Worm (Caenorhabditis elegans) whole organism, mixed stage, embryonic: ENCODE data around the gene F08F1.3.

Experiments
- M03D4.4 ChIP-seq: sonication (generic microtip); optimal IDR thresholded peaks from 2 replicates; lab custom pipeline; 2017; ENCODE audit warnings: mild to moderate bottlenecking, missing genetic modification characterization, missing compliant biosample characterization
- bed-3 ChIP-seq: fragments of 200-800 bp; sonication (Bioruptor generic); optimal IDR thresholded peaks from 3 replicates; lab custom pipeline; 2018; ENCODE audit warnings: mild to moderate bottlenecking, missing genetic modification characterization, moderate library complexity, missing compliant biosample characterization
- blmp-1 ChIP-seq: fragments of 150-350 bp; optimal IDR thresholded peaks from 2 replicates; lab custom pipeline; 2014; ENCODE audit warnings: missing biosample characterization, missing genetic modification characterization
- ceh-39 ChIP-seq: fragments of 150-350 bp; optimal IDR thresholded peaks from 2 replicates; lab custom pipeline; 2014; ENCODE audit warnings: missing biosample characterization, missing genetic modification characterization
- ceh-43 ChIP-seq: fragments of 200-800 bp; sonication (Bioruptor generic); optimal IDR thresholded peaks from 2 replicates; lab custom pipeline; 2018; ENCODE audit warnings: mild to moderate bottlenecking, missing genetic modification characterization, moderate library complexity, missing compliant biosample characterization
- ces-1 ChIP-seq: fragments of 150-350 bp; optimal IDR thresholded peaks from 2 replicates; lab custom pipeline; 2014; ENCODE audit warnings: missing biosample characterization, missing genetic modification reagents, missing genetic modification characterization
- cnd-1 ChIP-seq: fragments of 200-800 bp; sonication (Bioruptor generic); optimal IDR thresholded peaks from 2 replicates; lab custom pipeline; 2018; ENCODE audit warnings: mild to moderate bottlenecking, missing genetic modification characterization, missing compliant biosample characterization
- drap-1 ChIP-seq: fragments of 200-800 bp; sonication (Bioruptor generic); optimal IDR thresholded peaks from 3 replicates; lab custom pipeline; 2018; ENCODE audit warnings: mild to moderate bottlenecking, missing genetic modification characterization, missing compliant biosample characterization
- elt-1 ChIP-seq: sonication (generic microtip); optimal IDR thresholded peaks from 2 replicates; lab custom pipeline; 2017; ENCODE audit warnings: missing genetic modification characterization, mild to moderate bottlenecking, missing compliant biosample characterization, antibody characterized with exemption, moderate library complexity, borderline replicate concordance; ENCODE audit not compliant: insufficient read depth
- elt-3 ChIP-seq: fragments of 150-350 bp; optimal IDR thresholded peaks from 2 replicates; lab custom pipeline; 2014; ENCODE audit warnings: missing biosample characterization, missing genetic modification characterization
- flh-1 ChIP-seq: fragments of 200-800 bp; sonication (Bioruptor generic); optimal IDR thresholded peaks from 2 replicates; lab custom pipeline; 2018; ENCODE audit warnings: mild to moderate bottlenecking, missing genetic modification characterization, moderate library complexity, missing compliant biosample characterization
- ham-2 ChIP-seq: fragments of 200-800 bp; sonication (Bioruptor generic); optimal IDR thresholded peaks from 2 replicates; lab custom pipeline; 2018; ENCODE audit warnings: mild to moderate bottlenecking, missing genetic modification characterization, missing compliant biosample characterization
- hlh-1 ChIP-seq: fragments of 150-350 bp; optimal IDR thresholded peaks from 2 replicates; lab custom pipeline; 2014; ENCODE audit warnings: missing biosample characterization, missing genetic modification reagents, missing genetic modification characterization
- lin-13 ChIP-seq: fragments of 150-350 bp; optimal IDR thresholded peaks from 2 replicates; lab custom pipeline; 2014; ENCODE audit warnings: missing biosample characterization, missing genetic modification characterization
- lin-32 ChIP-seq: fragments of 200-800 bp; sonication (Bioruptor generic); optimal IDR thresholded peaks from 2 replicates; lab custom pipeline; 2018; ENCODE audit warnings: mild to moderate bottlenecking, missing genetic modification characterization, missing compliant biosample characterization
- lsy-2 ChIP-seq: fragments of 150-350 bp; optimal IDR thresholded peaks from 2 replicates; lab custom pipeline; 2014; ENCODE audit warnings: missing biosample characterization, missing genetic modification characterization
- mab-5 ChIP-seq: fragments of 150-350 bp; optimal IDR thresholded peaks from 2 replicates; lab custom pipeline; 2014; ENCODE audit warnings: missing biosample characterization, missing genetic modification characterization
- mep-1 ChIP-seq: fragments of 150-350 bp; optimal IDR thresholded peaks from 2 replicates; lab custom pipeline; 2017; ENCODE audit warnings: missing biosample characterization, missing genetic modification reagents, missing genetic modification characterization, inconsistent platforms
- mls-2 ChIP-seq: sonication (generic microtip); optimal IDR thresholded peaks from 2 replicates; lab custom pipeline; 2016; ENCODE audit warnings: mild to moderate bottlenecking, missing genetic modification characterization, moderate library complexity, missing compliant biosample characterization
- nhr-12 ChIP-seq: fragments of 150-350 bp; optimal IDR thresholded peaks from 2 replicates; lab custom pipeline; 2014; ENCODE audit warnings: missing biosample characterization, missing genetic modification characterization
- nhr-2 ChIP-seq: fragments of 150-350 bp; optimal IDR thresholded peaks from 2 replicates; lab custom pipeline; 2014; ENCODE audit warnings: missing biosample characterization, missing genetic modification characterization
- nhr-237 ChIP-seq: fragments of 150-350 bp; optimal IDR thresholded peaks from 2 replicates; lab custom pipeline; 2014; ENCODE audit warnings: missing biosample characterization, missing genetic modification characterization
- nhr-28 ChIP-seq: fragments of 150-350 bp; optimal IDR thresholded peaks from 2 replicates; lab custom pipeline; 2014; ENCODE audit warnings: missing biosample characterization, missing genetic modification characterization
- pha-4 ChIP-seq: fragments of 150-350 bp; optimal IDR thresholded peaks from 2 replicates; lab custom pipeline; 2018; ENCODE audit warnings: missing biosample characterization, missing genetic modification reagents, missing genetic modification characterization
- sem-2 ChIP-seq: fragments of 200-800 bp; sonication (Bioruptor generic); optimal IDR thresholded peaks from 2 replicates; lab custom pipeline; 2018; ENCODE audit warnings: mild to moderate bottlenecking, missing genetic modification characterization, missing compliant biosample characterization
- snpc-4 ChIP-seq: fragments of 150-350 bp; optimal IDR thresholded peaks from 2 replicates; lab custom pipeline; 2014; ENCODE audit warnings: missing biosample characterization, missing genetic modification characterization
- sptf-1 ChIP-seq: sonication (generic microtip); optimal IDR thresholded peaks from 2 replicates; lab custom pipeline; 2017; ENCODE audit warnings: mild to moderate bottlenecking, missing genetic modification characterization, moderate library complexity, missing compliant biosample characterization
- tbx-8 ChIP-seq: fragments of 200-800 bp; sonication (Bioruptor generic); optimal IDR thresholded peaks from 2 replicates; lab custom pipeline; 2018; ENCODE audit warnings: mild to moderate bottlenecking, missing genetic modification characterization, moderate library complexity, missing compliant biosample characterization
- unc-120 ChIP-seq: sonication (generic microtip); optimal IDR thresholded peaks from 2 replicates; lab custom pipeline; 2017; ENCODE audit warnings: missing genetic modification characterization, missing compliant biosample characterization; ENCODE audit not compliant: poor library complexity, severe bottlenecking
- unc-39 ChIP-seq: fragments of 150-350 bp; optimal IDR thresholded peaks from 2 replicates; lab custom pipeline; 2014; ENCODE audit warnings: missing biosample characterization, missing genetic modification characterization
- unc-62 ChIP-seq: fragments of 150-350 bp; optimal IDR thresholded peaks from 2 replicates; lab custom pipeline; 2014; ENCODE audit warnings: missing biosample characterization, missing genetic modification reagents, missing genetic modification characterization
- zip-8 ChIP-seq: fragments of 150-350 bp; optimal IDR thresholded peaks from 2 replicates; lab custom pipeline; 2014; ENCODE audit warnings: missing biosample characterization, missing genetic modification characterization
- ztf-11 ChIP-seq: fragments of 150-350 bp; optimal IDR thresholded peaks from 2 replicates; lab custom pipeline; 2014; ENCODE audit warnings: missing biosample characterization, missing genetic modification characterization

The F08F1.3 gene

DNA sequence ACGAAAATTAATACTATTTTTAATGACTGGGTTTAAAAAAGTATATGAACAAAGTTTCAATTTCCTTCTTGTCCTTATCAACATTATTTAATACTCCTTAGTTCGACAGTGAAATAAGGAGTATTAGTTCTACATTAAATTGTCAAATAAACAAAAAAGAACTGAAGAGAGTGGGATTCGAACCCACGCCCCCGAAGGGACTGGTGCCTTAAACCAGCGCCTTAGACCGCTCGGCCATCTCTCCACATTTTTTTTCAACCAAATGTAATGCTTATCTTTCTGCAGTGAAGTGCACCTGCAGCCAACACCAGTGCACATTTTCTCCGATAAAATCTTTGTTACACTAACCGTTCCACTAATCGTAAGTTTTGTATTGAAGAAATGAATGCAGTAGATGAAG, 9.4 kb upstream of the F08F1.3 start:
- no peak for TF ChIP-seq drap-1 (GFP tag; lab: Kevin White, UChicago)
- TF ChIP-seq M03D4.4: no peak
- TF ChIP-seq unc-39 (tag; lab: Kevin White, UChicago): no peak
- TF ChIP-seq tbx-8: no peak
- no peak for TF ChIP-seq nhr-2
- TF ChIP-seq unc-62 (GFP tag; lab: Kevin White, UChicago): no peak
- TF ChIP-seq elt-1 (tag; lab: Kevin White, UChicago): no peak
- TF ChIP-seq lin-13 (tag; lab: Kevin White, UChicago): no peak
- no peak for TF ChIP-seq nhr-12 (tag; lab: Kevin White, UChicago)
- no peak for TF ChIP-seq mls-2 (tag; lab: Kevin White, UChicago)
- no peak for TF ChIP-seq elt-3 (tag; lab: Kevin White, UChicago)
- TF ChIP-seq flh-1: no peak
- no peak for TF ChIP-seq hlh-1 (tag; lab: Kevin White, UChicago)
- no peak for TF ChIP-seq bed-3 (GFP tag; lab: Kevin White, UChicago)
- TF ChIP-seq cnd-1 (tag; lab: Kevin White, UChicago): no peak

- TF ChIP-seq mab-5 (tag; lab: Kevin White, UChicago): no peak
- TF ChIP-seq ceh-43 (GFP tag; lab: Kevin White, UChicago): no peak
- TF ChIP-seq unc-120 (tag; lab: Kevin White, UChicago): no peak
- TF ChIP-seq lin-13 (tag; lab: Kevin White, UChicago): no peak
- no peak for TF ChIP-seq nhr-237 (tag; lab: Kevin White, UChicago)
- TF ChIP-seq elt-1 (tag; lab: Kevin White, UChicago): no peak
- TF ChIP-seq tbx-8: no peak
- TF ChIP-seq ztf-11: no peak
- no peak for TF ChIP-seq lsy-2 (tag; lab: Kevin White, UChicago)
- TF ChIP-seq drap-1 (GFP tag; lab: Kevin White, UChicago): no peak
- no peak for TF ChIP-seq ham-2 (GFP tag; lab: Kevin White, UChicago)
- no peak for TF ChIP-seq snpc-4 (tag; lab: Kevin White, UChicago)
- TF ChIP-seq lin-32 (GFP tag; lab: Kevin White, UChicago): no peak
- TF ChIP-seq ces-1 (GFP tag; lab: Kevin White, UChicago): no peak
- no peak for TF ChIP-seq elt-3 (tag; lab: Kevin White, UChicago)
- no peak for TF ChIP-seq nhr-2
- TF ChIP-seq sem-2 (GFP tag; lab: Kevin White, UChicago): no peak
- TF ChIP-seq flh-1: no peak
- TF ChIP-seq hlh-1 (tag; lab: Kevin White, UChicago): no peak
- TF ChIP-seq, all 35 proteins: peak for 0
Observed at ce11 chrX:8421594-8421993, 7.0 kb upstream of the F08F1.3 start.

- TF ChIP-seq pha-4 (tag; lab: Kevin White, UChicago) (peak; percentile 76), unc-120 (tag; lab: Kevin White, UChicago) (no peak), M03D4.4 (no peak), zip-8 (peak; percentile 15), blmp-1 (no peak), hlh-1 (tag; lab: Kevin White, UChicago) (peak; percentile 10), ces-1 (GFP tag; lab: Kevin White, UChicago) (peak; percentile 40), ceh-39 (tag; lab: Kevin White, UChicago) (no peak), mep-1 (tag; lab: Kevin White, UChicago) (peak; percentile 66), ztf-11 (no peak), bed-3 (GFP tag; lab: Kevin White, UChicago) (no peak), cnd-1 (tag; lab: Kevin White, UChicago) (no peak), nhr-28 (tag; lab: Kevin White, UChicago) (no peak), ceh-43 (GFP tag; lab: Kevin White, UChicago) (no peak), mls-2 (tag; lab: Kevin White, UChicago) (no peak), tbx-8 (no peak), unc-39 (tag; lab: Kevin White, UChicago) (no peak), sptf-1 (tag; lab: Kevin White, UChicago) (no peak), lsy-2 (tag; lab: Kevin White, UChicago) (peak; percentile 37), drap-1 (GFP tag; lab: Kevin White, UChicago) (no peak), nhr-12 (tag; lab: Kevin White, UChicago) (no peak), elt-3 (tag; lab: Kevin White, UChicago) (no peak), elt-1 (tag; lab: Kevin White, UChicago) (no peak), lin-13 (tag; lab: Kevin White, UChicago) (peak; percentile 47)
Observed at ce11 chrX:8422020-8422419, 6.6 kb upstream of the F08F1.3 start, which contains the start of gene tag-123. TSS of gene tag-123 (minus strand) at chrX:8422055.
